ENCODE assay signal across 4 worm cellular contexts in the genomic region with DNA sequence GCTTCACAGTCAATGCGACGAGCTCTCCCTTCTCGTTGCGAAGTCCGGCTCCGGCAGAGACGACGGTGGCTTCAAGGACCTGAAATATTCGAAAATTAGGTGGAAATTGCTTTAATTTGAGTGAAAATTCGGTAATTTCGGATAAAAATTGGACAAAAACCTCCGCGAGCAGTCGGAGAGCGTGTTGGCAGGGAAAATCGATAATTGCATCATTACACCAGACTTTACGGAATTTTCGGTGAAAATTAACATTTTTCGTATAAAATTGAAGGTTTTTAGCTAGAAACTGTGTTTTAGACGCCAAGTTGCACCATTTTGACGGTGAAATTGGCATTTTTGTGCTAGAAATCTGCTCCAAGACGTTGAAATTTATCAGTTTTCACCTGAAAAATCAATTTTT.
A peak's percentile ranks its signal among the peaks of the same experiment; 100 is the strongest.
TF ChIP-seq lines count a peak whose summit lies in the region.

No protein-coding gene starts in this region.

TF ChIP-seq in whole organism, L3 larva, 47 proteins besides CTCF, POLR2A, EP300 and RAD21:
- TF ChIP-seq ama-1 (optimal IDR thresholded peaks at IDR 0.05; lab: Kevin White, UChicago) = peak; percentile 7
- TF ChIP-seq fkh-2 (tag; optimal IDR thresholded peaks at IDR 0.05; lab: Kevin White, UChicago) = no peak

TF ChIP-seq in whole organism, L4 larva, 104 proteins besides CTCF, POLR2A, EP300 and RAD21:
- peak; percentile 73 for TF ChIP-seq aha-1 (tag; lab: Kevin White, UChicago)
- no peak for TF ChIP-seq ZK337.2 (GFP tag; IDR thresholded peaks at IDR 0.05; lab: Robert Waterston, UW)
- no peak for TF ChIP-seq jun-1 (tag; optimal IDR thresholded peaks at IDR 0.05; lab: Kevin White, UChicago)
- no peak for TF ChIP-seq mxl-3 (GFP tag; optimal IDR thresholded peaks at IDR 0.05; lab: Kevin White, UChicago)
- TF ChIP-seq zag-1 (tag; optimal IDR thresholded peaks at IDR 0.05; lab: Kevin White, UChicago) = no peak
- no peak for TF ChIP-seq attf-4 (tag; optimal IDR thresholded peaks at IDR 0.05; lab: Kevin White, UChicago)
- TF ChIP-seq T26A8.4 (GFP tag; IDR thresholded peaks at IDR 0.05; lab: Robert Waterston, UW) = 0 out of 2 replicates have a peak, but pooled peaks have one; percentile 15
- TF ChIP-seq dmd-8 (GFP tag; IDR thresholded peaks at IDR 0.05; lab: Robert Waterston, UW) = no peak

TF ChIP-seq in whole organism, late embryonic, 69 proteins besides CTCF, POLR2A, EP300 and RAD21:
- TF ChIP-seq ceh-48 (tag; optimal IDR thresholded peaks at IDR 0.05; lab: Kevin White, UChicago) (peak; percentile 45), mec-3 (tag; optimal IDR thresholded peaks at IDR 0.05; lab: Kevin White, UChicago; ENCODE audit: borderline replicate concordance) (no peak)

TF ChIP-seq in whole organism, midembryonic, 9 proteins besides CTCF, POLR2A, EP300 and RAD21:
- TF ChIP-seq cog-1 (tag; optimal IDR thresholded peaks at IDR 0.05; lab: Kevin White, UChicago) = no peak
- TF ChIP-seq tab-1 (GFP tag; IDR thresholded peaks at IDR 0.05; lab: Robert Waterston, UW) = no peak
- peak; percentile 52; the same call in 1 of the 2 replicates for TF ChIP-seq T22C8.4 (GFP tag; IDR thresholded peaks at IDR 0.05; lab: Robert Waterston, UW)
- no peak for TF ChIP-seq flt-1 (GFP tag; IDR thresholded peaks at IDR 0.05; lab: Robert Waterston, UW)
